Worm (Caenorhabditis elegans): Measurements from ENCODE around the gene pccb-1.

Gene pccb-1

ce11 chrX:3051315-3051993 is 37.9 kb upstream of the pccb-1 start:
- TF ChIP-seq ces-1 (GFP tag; optimal IDR thresholded peaks at IDR 0.05) (peak; percentile 26), pha-4 (tag; optimal IDR thresholded peaks at IDR 0.05) (no peak)

- no peak for TF ChIP-seq mep-1 (tag; optimal IDR thresholded peaks at IDR 0.05)
- no peak for TF ChIP-seq ces-1 (GFP tag; optimal IDR thresholded peaks at IDR 0.05)
- TF ChIP-seq cnd-1 (tag; optimal IDR thresholded peaks at IDR 0.05): no peak
- no peak for TF ChIP-seq nhr-12 (tag; optimal IDR thresholded peaks at IDR 0.05)
- TF ChIP-seq zip-8 (tag; optimal IDR thresholded peaks at IDR 0.05): no peak
- no peak for TF ChIP-seq ceh-83 (GFP tag; optimal IDR thresholded peaks at IDR 0.05)
- TF ChIP-seq lin-32 (GFP tag; optimal IDR thresholded peaks at IDR 0.05): no peak
- no peak for TF ChIP-seq snpc-4 (tag; optimal IDR thresholded peaks at IDR 0.05)
- no peak for TF ChIP-seq ham-2 (GFP tag; optimal IDR thresholded peaks at IDR 0.05)
- no peak for TF ChIP-seq elt-3 (tag; optimal IDR thresholded peaks at IDR 0.05)
- no peak for TF ChIP-seq hlh-1 (tag; optimal IDR thresholded peaks at IDR 0.05)
- TF ChIP-seq lsy-2 (tag; optimal IDR thresholded peaks at IDR 0.05): no peak
- TF ChIP-seq drap-1 (GFP tag; optimal IDR thresholded peaks at IDR 0.05): no peak
- no peak for TF ChIP-seq nhr-76 (tag; optimal IDR thresholded peaks at IDR 0.05)
- no peak for TF ChIP-seq tbx-8 (GFP tag; optimal IDR thresholded peaks at IDR 0.05)
- no peak for TF ChIP-seq lin-13 (tag; optimal IDR thresholded peaks at IDR 0.05)
Measured at ce11 chrX:3054394-3054793, 35.0 kb upstream of the pccb-1 start.

ce11 chrX:3054802-3055201 is 34.5 kb upstream of the pccb-1 start, which contains the start of gene twk-26:
twk-26 (minus strand) TSS chrX:3054824.
- no peak for TF ChIP-seq nhr-76 (tag; optimal IDR thresholded peaks at IDR 0.05)
- no peak for TF ChIP-seq pha-4 (tag; optimal IDR thresholded peaks at IDR 0.05)
- TF ChIP-seq sem-2 (GFP tag; optimal IDR thresholded peaks at IDR 0.05): no peak
- no peak for TF ChIP-seq snpc-4 (tag; optimal IDR thresholded peaks at IDR 0.05)
- TF ChIP-seq mls-2 (tag; optimal IDR thresholded peaks at IDR 0.05): no peak
- no peak for TF ChIP-seq ceh-43 (GFP tag; optimal IDR thresholded peaks at IDR 0.05)
- no peak for TF ChIP-seq drap-1 (GFP tag; optimal IDR thresholded peaks at IDR 0.05)
- no peak for TF ChIP-seq hlh-1 (tag; optimal IDR thresholded peaks at IDR 0.05)

DNA sequence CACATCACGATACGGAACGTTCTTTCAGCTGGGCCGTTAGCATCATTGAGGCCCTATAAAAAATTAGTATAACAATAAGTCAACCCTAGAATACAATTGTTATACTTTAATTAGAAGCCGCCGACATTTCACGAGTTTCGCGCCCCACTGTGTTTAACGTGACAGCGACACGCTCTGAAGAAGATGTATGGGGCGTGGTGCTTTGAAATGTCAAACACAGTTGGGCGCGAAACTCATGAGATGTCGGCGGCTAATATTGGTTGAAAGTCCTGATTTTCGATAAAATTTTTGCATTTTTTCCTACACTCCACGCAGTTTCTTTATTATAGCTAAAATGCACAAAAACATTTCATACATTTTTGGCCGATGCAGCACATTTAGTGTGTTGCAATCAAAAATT is 33.3 kb upstream of the pccb-1 start:
- no peak for TF ChIP-seq ztf-11 (tag; optimal IDR thresholded peaks at IDR 0.05)

ce11 chrX:3057656-3058055 is 31.7 kb upstream of the pccb-1 start:
- TF ChIP-seq mls-2 (tag; optimal IDR thresholded peaks at IDR 0.05): no peak
- no peak for TF ChIP-seq ceh-83 (GFP tag; optimal IDR thresholded peaks at IDR 0.05)
- TF ChIP-seq nhr-2 (tag; optimal IDR thresholded peaks at IDR 0.05): no peak
- no peak for TF ChIP-seq unc-39 (tag; optimal IDR thresholded peaks at IDR 0.05)
- no peak for TF ChIP-seq bed-3 (GFP tag; optimal IDR thresholded peaks at IDR 0.05)
- no peak for TF ChIP-seq flh-1 (GFP tag; optimal IDR thresholded peaks at IDR 0.05)
- TF ChIP-seq nhr-237 (tag; optimal IDR thresholded peaks at IDR 0.05): no peak
- TF ChIP-seq hlh-1 (tag; optimal IDR thresholded peaks at IDR 0.05): no peak
- TF ChIP-seq ceh-43 (GFP tag; optimal IDR thresholded peaks at IDR 0.05): no peak
- no peak for TF ChIP-seq unc-62 (GFP tag; optimal IDR thresholded peaks at IDR 0.05)

ce11 chrX:3059299-3059698 is 30.1 kb upstream of the pccb-1 start, which contains the start of gene rsef-1:
rsef-1 (minus strand) TSS chrX:3059399.
- no peak for TF ChIP-seq ztf-11 (tag; optimal IDR thresholded peaks at IDR 0.05)
- no peak for TF ChIP-seq zip-8 (tag; optimal IDR thresholded peaks at IDR 0.05)
- no peak for TF ChIP-seq tbx-8 (GFP tag; optimal IDR thresholded peaks at IDR 0.05)

- TF ChIP-seq blmp-1 (tag; optimal IDR thresholded peaks at IDR 0.05) (no peak), hlh-1 (tag; optimal IDR thresholded peaks at IDR 0.05) (no peak), zip-8 (tag; optimal IDR thresholded peaks at IDR 0.05) (peak; percentile 55), nhr-2 (tag; optimal IDR thresholded peaks at IDR 0.05) (peak; percentile 75)
Measured at ce11 chrX:3061698-3062097, 27.7 kb upstream of the pccb-1 start.

Measured in whole organism, mixed stage, embryonic.